Worm (Caenorhabditis elegans) whole organism, L3 larva: Measurements from ENCODE around the gene F11C7.2.

Experiments used
- R02D3.7 ChIP-seq: fragments of 150-350 bp; optimal IDR thresholded peaks from 2 replicates; lab custom pipeline; 2014; ENCODE audit warnings: missing biosample characterization, missing genetic modification characterization
- ceh-82 ChIP-seq: fragments of 150-350 bp; optimal IDR thresholded peaks from 2 replicates; lab custom pipeline; 2014; ENCODE audit warnings: missing biosample characterization, missing genetic modification characterization
- elt-1 ChIP-seq: fragments of 150-350 bp; optimal IDR thresholded peaks from 2 replicates; lab custom pipeline; 2014; ENCODE audit warnings: missing biosample characterization, missing genetic modification characterization
- fkh-10 ChIP-seq: sonication (generic microtip); optimal IDR thresholded peaks from 2 replicates; lab custom pipeline; 2017; ENCODE audit warnings: missing biosample characterization, missing genetic modification reagents, missing genetic modification characterization
- jun-1 ChIP-seq: fragments of 150-350 bp; optimal IDR thresholded peaks from 2 replicates; lab custom pipeline; 2014; ENCODE audit warnings: missing biosample characterization, missing genetic modification reagents, missing genetic modification characterization
- nhr-237 ChIP-seq: fragments of 150-350 bp; optimal IDR thresholded peaks from 2 replicates; lab custom pipeline; 2014; ENCODE audit warnings: missing biosample characterization, missing genetic modification characterization
- nhr-43 ChIP-seq: sonication (generic microtip); optimal IDR thresholded peaks from 2 replicates; lab custom pipeline; 2016; ENCODE audit warnings: mild to moderate bottlenecking, missing genetic modification characterization, missing compliant biosample characterization; ENCODE audit not compliant: poor library complexity, severe bottlenecking
- nhr-76 ChIP-seq: fragments of 150-350 bp; sonication (generic microtip); optimal IDR thresholded peaks from 5 replicates; lab custom pipeline; 2014; ENCODE audit warnings: missing biosample characterization, missing genetic modification characterization
- tbx-2 ChIP-seq: sonication (generic microtip); optimal IDR thresholded peaks from 2 replicates; lab custom pipeline; 2016; ENCODE audit warnings: mild to moderate bottlenecking, missing genetic modification characterization, missing compliant biosample characterization
- unc-62 ChIP-seq: fragments of 150-350 bp; sonication (generic microtip); optimal IDR thresholded peaks from 4 replicates; lab custom pipeline; 2014; ENCODE audit warnings: missing biosample characterization, missing genetic modification reagents, missing genetic modification characterization

- TF ChIP-seq nhr-237 (tag; lab: Kevin White, UChicago): no peak
- no peak for TF ChIP-seq fkh-10 (GFP tag; lab: Kevin White, UChicago)
- no peak for TF ChIP-seq unc-62
- no peak for TF ChIP-seq jun-1 (tag; lab: Kevin White, UChicago)
- no peak for TF ChIP-seq nhr-76 (tag; lab: Kevin White, UChicago)
- no peak for TF ChIP-seq tbx-2 (tag; lab: Kevin White, UChicago)
- no peak for TF ChIP-seq ceh-82 (tag; lab: Kevin White, UChicago)
- TF ChIP-seq nhr-43 (tag; lab: Kevin White, UChicago): no peak
- TF ChIP-seq R02D3.7 (tag; lab: Kevin White, UChicago): no peak
- TF ChIP-seq elt-1 (tag; lab: Kevin White, UChicago): no peak
These were observed 27.9 kb downstream of the F11C7.2 start for ce11 chrX:17424595-17424913.
